Worm (Caenorhabditis elegans) whole organism, midembryonic: ENCODE results near the gene mec-17.

ENCODE experiments used
- flt-1 ChIP-seq: fragments of 200-800 bp; sonication (Bioruptor generic); IDR thresholded peaks from 2 replicates; pipeline ENCODE4 v1.3.6; 2022; ENCODE audit warnings: missing genetic modification characterization, missing compliant biosample characterization
- klf-2 ChIP-seq: fragments of 200-800 bp; sonication (Bioruptor generic); conservative IDR thresholded peaks from 2 replicates; pipeline ENCODE4 v1.3.6; 2022; ENCODE audit warnings: missing genetic modification reagents, missing genetic modification characterization, missing compliant biosample characterization
- ref-1 ChIP-seq: fragments of 200-800 bp; sonication (Bioruptor generic); conservative IDR thresholded peaks from 2 replicates; pipeline ENCODE4 v1.3.6; 2022; ENCODE audit warnings: missing genetic modification reagents, missing genetic modification characterization, missing compliant biosample characterization
- tab-1 ChIP-seq: fragments of 200-800 bp; sonication (Bioruptor generic); IDR thresholded peaks from 2 replicates; pipeline ENCODE4 v1.3.6; 2022; ENCODE audit warnings: missing genetic modification characterization, missing compliant biosample characterization
- ztf-23 ChIP-seq: fragments of 200-800 bp; sonication (Bioruptor generic); IDR thresholded peaks from 2 replicates; pipeline ENCODE4 v1.3.6; 2022; ENCODE audit warnings: missing genetic modification reagents, missing genetic modification characterization, missing compliant biosample characterization

DNA sequence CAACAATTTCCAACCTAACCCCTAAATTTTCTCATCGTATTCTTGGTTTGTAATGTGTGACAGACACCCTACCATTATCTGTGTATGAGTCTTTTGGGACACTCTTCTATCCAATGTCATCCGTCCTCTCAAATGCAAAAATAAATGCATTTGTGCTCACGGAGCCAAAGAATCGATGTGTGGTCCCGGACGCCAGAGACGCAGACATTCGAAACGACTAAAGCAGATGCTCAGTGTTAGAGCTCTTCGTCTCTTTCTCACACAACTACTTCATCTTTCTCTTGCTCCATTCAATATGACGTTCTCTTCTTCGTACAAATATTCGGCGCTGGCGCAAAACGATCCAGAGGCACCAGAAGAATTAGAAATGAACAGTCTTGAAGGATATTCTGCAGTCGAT lies 7.4 kb downstream of the mec-17 start, which contains the start of gene unc-24:
- TF ChIP-seq tab-1 (GFP tag; lab: Robert Waterston, UW) = no peak
- TF ChIP-seq flt-1 = no peak
- TF ChIP-seq ref-1 (GFP tag; lab: Robert Waterston, UW) = no peak
- TF ChIP-seq ztf-23 (GFP tag; lab: Robert Waterston, UW) = no peak
- TF ChIP-seq klf-2 (GFP tag; lab: Robert Waterston, UW) = no peak
